Fruit fly (Drosophila melanogaster) whole organism, embryonic: ENCODE results near the gene Actn.

Source experiments
- Asciz ChIP-seq: fragments of 200-800 bp; sonication (Bioruptor generic); optimal IDR thresholded peaks from 2 replicates; lab custom pipeline; 2017; ENCODE audit warnings: missing biosample characterization, mild to moderate bottlenecking, missing genetic modification characterization, missing genetic modification reagents
- Atf-2 ChIP-seq: fragments of 200-800 bp; sonication (Bioruptor generic); optimal IDR thresholded peaks from 2 replicates; lab custom pipeline; 2016; ENCODE audit warnings: missing biosample characterization, missing genetic modification characterization
- Atf6 ChIP-seq: fragments of 200-800 bp; sonication (Bioruptor generic); IDR thresholded peaks from 2 replicates; pipeline ENCODE4 v1.3.6; 2022; ENCODE audit warnings: missing biosample characterization, missing genetic modification characterization
- BEAF-32 ChIP-seq: fragments of 200-800 bp; sonication (Bioruptor generic); optimal IDR thresholded peaks from 3 replicates; lab custom pipeline; 2017; ENCODE audit warnings: missing biosample characterization, missing genetic modification characterization, mild to moderate bottlenecking, moderate library complexity, missing genetic modification reagents
- BtbVII ChIP-seq: fragments of 200-800 bp; sonication (Bioruptor generic); optimal IDR thresholded peaks from 3 replicates; lab custom pipeline; 2017; ENCODE audit warnings: missing biosample characterization, mild to moderate bottlenecking, missing genetic modification characterization
- CG10147 ChIP-seq: fragments of 200-800 bp; sonication (Bioruptor generic); optimal IDR thresholded peaks from 2 replicates; lab custom pipeline; 2019; ENCODE audit warnings: missing biosample characterization, mild to moderate bottlenecking, missing genetic modification characterization, moderate library complexity
- CG11398 ChIP-seq: fragments of 200-800 bp; sonication (Bioruptor generic); optimal IDR thresholded peaks from 2 replicates; lab custom pipeline; 2016; ENCODE audit warnings: missing biosample characterization, missing genetic modification characterization
- CG11560 ChIP-seq: fragments of 200-800 bp; sonication (Bioruptor generic); IDR thresholded peaks from 3 replicates; pipeline ENCODE4 v1.3.6; 2022; ENCODE audit warnings: missing biosample characterization, missing genetic modification characterization
- CG12071 ChIP-seq: fragments of 200-800 bp; sonication (Bioruptor generic); optimal IDR thresholded peaks from 3 replicates; lab custom pipeline; 2018; ENCODE audit warnings: missing biosample characterization, mild to moderate bottlenecking, missing genetic modification characterization
- CG12155 ChIP-seq: fragments of 200-800 bp; sonication (Bioruptor generic); optimal IDR thresholded peaks from 3 replicates; lab custom pipeline; 2016; ENCODE audit warnings: missing biosample characterization, missing genetic modification characterization
- CG12659 ChIP-seq: fragments of 200-800 bp; sonication (Bioruptor generic); optimal IDR thresholded peaks from 3 replicates; lab custom pipeline; 2017; ENCODE audit warnings: mild to moderate bottlenecking, missing biosample characterization, missing genetic modification reagents, missing genetic modification characterization
- CG13123 ChIP-seq: fragments of 200-800 bp; sonication (Bioruptor generic); optimal IDR thresholded peaks from 2 replicates; lab custom pipeline; 2016; ENCODE audit warnings: missing biosample characterization, missing genetic modification characterization
- CG13287 ChIP-seq: fragments of 200-800 bp; sonication (Bioruptor generic); IDR thresholded peaks from 2 replicates; pipeline ENCODE4 v1.3.6; 2022; ENCODE audit warnings: missing biosample characterization, missing genetic modification characterization; ENCODE audit not compliant: partially characterized antibody
- CG14441 ChIP-seq: fragments of 200-800 bp; sonication (Bioruptor generic); IDR thresholded peaks from 2 replicates; pipeline ENCODE4 v1.3.6; 2022; ENCODE audit warnings: missing biosample characterization, missing genetic modification characterization
- CG15479 ChIP-seq: fragments of 200-800 bp; sonication (Bioruptor generic); optimal IDR thresholded peaks from 3 replicates; lab custom pipeline; 2019; ENCODE audit warnings: missing biosample characterization, mild to moderate bottlenecking, missing genetic modification characterization, moderate library complexity
- CG16779 ChIP-seq: fragments of 200-800 bp; sonication (Bioruptor generic); IDR thresholded peaks from 2 replicates; pipeline ENCODE4 v1.3.6; 2022; ENCODE audit warnings: missing biosample characterization, missing genetic modification characterization
- CG2199 ChIP-seq: fragments of 200-800 bp; sonication (Bioruptor generic); IDR thresholded peaks from 3 replicates; pipeline ENCODE4 v1.3.6; 2022; ENCODE audit warnings: missing biosample characterization, missing genetic modification characterization
- CG30020 ChIP-seq: fragments of 200-800 bp; optimal IDR thresholded peaks from 2 replicates; lab custom pipeline; 2019; ENCODE audit warnings: missing biosample characterization, mild to moderate bottlenecking, missing genetic modification characterization, moderate library complexity
- CG3281 ChIP-seq: fragments of 200-800 bp; sonication (Bioruptor generic); optimal IDR thresholded peaks from 3 replicates; lab custom pipeline; 2017; ENCODE audit warnings: missing biosample characterization, mild to moderate bottlenecking, missing genetic modification characterization
- CG4404 ChIP-seq: fragments of 200-800 bp; sonication (Bioruptor generic); IDR thresholded peaks from 2 replicates; pipeline ENCODE4 v1.3.6; 2022; ENCODE audit warnings: missing biosample characterization, missing genetic modification characterization
- CG6765 ChIP-seq: fragments of 200-800 bp; sonication (Bioruptor generic); optimal IDR thresholded peaks from 3 replicates; lab custom pipeline; 2017; ENCODE audit warnings: missing biosample characterization, mild to moderate bottlenecking, missing genetic modification characterization
- CG6854 ChIP-seq: fragments of 200-800 bp; sonication (Bioruptor generic); optimal IDR thresholded peaks from 3 replicates; lab custom pipeline; 2017; ENCODE audit warnings: missing biosample characterization, mild to moderate bottlenecking, missing genetic modification characterization
- CG7357 ChIP-seq: fragments of 200-800 bp; sonication (Bioruptor generic); IDR thresholded peaks from 3 replicates; pipeline ENCODE4 v1.3.6; 2022; ENCODE audit warnings: missing biosample characterization, missing genetic modification characterization
- D19B ChIP-seq: fragments of 200-800 bp; sonication (Bioruptor generic); optimal IDR thresholded peaks from 2 replicates; lab custom pipeline; 2017; ENCODE audit warnings: missing biosample characterization, mild to moderate bottlenecking, missing genetic modification characterization
- Hr3 ChIP-seq: fragments of 200-800 bp; sonication (Bioruptor generic); optimal IDR thresholded peaks from 3 replicates; lab custom pipeline; 2016; ENCODE audit warnings: missing biosample characterization, missing genetic modification characterization
- Meics ChIP-seq: fragments of 200-800 bp; sonication (Bioruptor generic); optimal IDR thresholded peaks from 2 replicates; lab custom pipeline; 2017; ENCODE audit warnings: missing biosample characterization, mild to moderate bottlenecking, missing genetic modification characterization
- NC2β ChIP-seq: fragments of 200-800 bp; sonication (Bioruptor generic); optimal IDR thresholded peaks from 2 replicates; lab custom pipeline; 2016; ENCODE audit warnings: missing biosample characterization, missing genetic modification characterization
- Oaz ChIP-seq: fragments of 200-800 bp; sonication (Bioruptor generic); IDR thresholded peaks from 2 replicates; pipeline ENCODE4 v1.3.6; 2022; ENCODE audit warnings: missing biosample characterization, missing genetic modification characterization
- Scr ChIP-seq: fragments of 200-800 bp; sonication (Bioruptor generic); IDR thresholded peaks from 2 replicates; pipeline ENCODE4 v1.3.6; 2022; ENCODE audit warnings: missing biosample characterization, missing genetic modification characterization; ENCODE audit not compliant: partially characterized antibody
- Sox100B ChIP-seq: fragments of 200-800 bp; sonication (Bioruptor generic); optimal IDR thresholded peaks from 3 replicates; lab custom pipeline; 2018; ENCODE audit warnings: missing biosample characterization, mild to moderate bottlenecking, missing genetic modification characterization
- Sox102F ChIP-seq: fragments of 200-800 bp; sonication (Bioruptor generic); optimal IDR thresholded peaks from 2 replicates; lab custom pipeline; 2018; ENCODE audit warnings: missing biosample characterization, mild to moderate bottlenecking, missing genetic modification characterization, moderate library complexity
- chinmo ChIP-seq: fragments of 200-800 bp; sonication (Bioruptor generic); IDR thresholded peaks from 4 replicates; pipeline ENCODE4 v1.3.6; 2022; ENCODE audit warnings: missing biosample characterization, missing genetic modification characterization; ENCODE audit not compliant: partially characterized antibody
- chn ChIP-seq: fragments of 200-800 bp; sonication (Bioruptor generic); optimal IDR thresholded peaks from 2 replicates; lab custom pipeline; 2016; ENCODE audit warnings: missing biosample characterization, missing genetic modification characterization
- dan ChIP-seq: fragments of 200-800 bp; sonication (Bioruptor generic); IDR thresholded peaks from 2 replicates; pipeline ENCODE4 v1.3.6; 2022; ENCODE audit warnings: missing biosample characterization, missing genetic modification characterization
- dimm ChIP-seq: fragments of 200-800 bp; sonication (Bioruptor generic); IDR thresholded peaks from 2 replicates; pipeline ENCODE4 v1.3.6; 2022; ENCODE audit warnings: missing biosample characterization, missing genetic modification characterization
- eve ChIP-seq, 2 experiments: fragments of >200 bp; optimal IDR thresholded peaks; 2 replicates each; lab custom pipeline; 2017; ENCODE audit warnings: missing biosample characterization in 2 of 2, missing genetic modification characterization in 2 of 2
- exex ChIP-seq: fragments of 200-800 bp; sonication (Bioruptor generic); optimal IDR thresholded peaks from 4 replicates; lab custom pipeline; 2018; ENCODE audit warnings: missing biosample characterization, mild to moderate bottlenecking, missing genetic modification characterization, moderate library complexity
- gem ChIP-seq: fragments of 200-800 bp; sonication (Bioruptor generic); optimal IDR thresholded peaks from 2 replicates; lab custom pipeline; 2019; ENCODE audit warnings: missing biosample characterization, mild to moderate bottlenecking, missing genetic modification characterization, moderate library complexity
- grn ChIP-seq: fragments of 200-800 bp; sonication (Bioruptor generic); optimal IDR thresholded peaks from 3 replicates; lab custom pipeline; 2017; ENCODE audit warnings: missing biosample characterization, missing genetic modification characterization
- ham ChIP-seq: fragments of 200-800 bp; sonication (Bioruptor generic); IDR thresholded peaks from 2 replicates; pipeline ENCODE4 v1.3.6; 2022; ENCODE audit warnings: missing biosample characterization, missing genetic modification characterization
- hkb ChIP-seq, 2 experiments: fragments of 200-800 bp in 1 of 2; fragments of >200 bp in 1 of 2; sonication (Bioruptor generic) in 1 of 2; IDR thresholded peaks in 1 of 2; optimal IDR thresholded peaks in 1 of 2; 2 replicates each; pipeline versions ENCODE4 v1.3.6 to Lab custom; 2017 to 2022; ENCODE audit warnings: missing biosample characterization in 1 of 2, missing genetic modification characterization in 1 of 2
- org-1 ChIP-seq: fragments of 200-800 bp; sonication (Bioruptor generic); optimal IDR thresholded peaks from 2 replicates; lab custom pipeline; 2017; ENCODE audit warnings: missing biosample characterization, missing genetic modification characterization
- pho ChIP-seq: fragments of 200-800 bp; sonication (Bioruptor generic); optimal IDR thresholded peaks from 2 replicates; lab custom pipeline; 2016; ENCODE audit warnings: missing biosample characterization, missing genetic modification characterization
- pzg ChIP-seq: fragments of 200-800 bp; sonication (Bioruptor generic); optimal IDR thresholded peaks from 3 replicates; lab custom pipeline; 2018; ENCODE audit warnings: missing biosample characterization, mild to moderate bottlenecking, missing genetic modification characterization, moderate library complexity
- rib ChIP-seq: fragments of 200-800 bp; sonication (Bioruptor generic); IDR thresholded peaks from 2 replicates; pipeline ENCODE4 v1.3.6; 2022; ENCODE audit warnings: missing biosample characterization, missing genetic modification characterization
- sd ChIP-seq: fragments of 200-800 bp; sonication (Bioruptor generic); optimal IDR thresholded peaks from 3 replicates; lab custom pipeline; 2018; ENCODE audit warnings: missing biosample characterization, mild to moderate bottlenecking, missing genetic modification characterization, moderate library complexity
- unc-4 ChIP-seq: fragments of 200-800 bp; sonication (Bioruptor generic); IDR thresholded peaks from 2 replicates; pipeline ENCODE4 v1.3.6; 2022; ENCODE audit warnings: missing biosample characterization, missing genetic modification characterization; ENCODE audit not compliant: partially characterized antibody
- zen2 ChIP-seq: fragments of 200-800 bp; sonication (Bioruptor generic); IDR thresholded peaks from 3 replicates; pipeline ENCODE4 v1.3.6; 2022; ENCODE audit warnings: missing biosample characterization, missing genetic modification characterization; ENCODE audit not compliant: partially characterized antibody

The Actn gene

DNA sequence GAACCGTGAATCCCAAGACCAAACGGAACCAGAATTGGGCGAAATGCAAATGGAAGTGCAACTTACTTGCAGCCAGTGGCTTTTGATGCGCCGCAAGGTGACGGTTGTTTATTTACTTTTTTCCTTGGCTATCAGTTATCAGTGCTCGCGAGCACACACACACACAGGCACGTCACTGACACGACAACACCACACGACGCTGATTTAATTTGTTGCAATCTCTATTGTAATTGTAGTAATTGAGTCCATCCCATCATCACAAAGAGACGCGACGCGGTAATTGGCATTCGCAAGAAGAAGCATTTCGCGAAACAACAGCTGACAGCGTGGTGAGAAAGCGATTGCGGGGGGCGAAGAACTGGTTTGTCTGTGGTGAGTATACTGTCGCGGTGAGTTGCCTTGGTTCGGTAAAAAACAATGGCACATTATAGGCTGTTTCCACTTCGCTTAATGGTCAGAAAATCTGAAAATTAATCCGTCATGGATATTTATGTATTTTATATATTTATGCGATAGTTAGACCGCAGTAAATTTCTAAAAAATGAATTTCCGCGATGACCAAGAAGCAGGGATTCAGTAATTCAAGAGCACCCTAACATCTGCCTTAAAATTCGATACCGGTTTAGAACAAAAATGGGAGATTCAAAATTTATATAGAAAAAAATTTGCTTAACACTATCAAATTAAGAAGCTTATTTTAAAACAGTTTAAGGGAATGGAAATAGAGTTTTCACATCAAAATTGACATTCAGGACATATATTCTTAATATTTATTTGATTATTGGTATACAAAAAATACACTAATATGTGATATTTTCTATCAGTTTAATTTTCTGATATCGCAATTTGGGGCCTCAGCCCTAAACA, at the start of gene Actn, which contains the start of gene usp (continued):
- TF ChIP-seq CG30020 (tag; lab: Kevin White, UChicago) (peak; percentile 91), CG15479 (GFP tag; lab: Kevin White, UChicago) (peak; percentile 16), sd (tag; lab: Kevin White, UChicago) (no peak), NC2β (GFP tag; lab: Kevin White, UChicago) (no peak), eve (GFP tag; optimal IDR thresholded peaks at IDR 0.05; lab: Kevin White, UChicago) (no peak), chn (no peak), org-1 (GFP tag; lab: Kevin White, UChicago) (no peak), Hr3 (GFP tag; lab: Kevin White, UChicago) (peak; percentile 0), chinmo (no peak), CG10147 (no peak), CG13287 (GFP tag; lab: Robert Waterston, UW) (peak; percentile 45), CG4404 (GFP tag; lab: Robert Waterston, UW) (no peak), CG14441 (GFP tag; lab: Robert Waterston, UW) (0 out of 2 replicates have a peak, but pooled peaks have one; percentile 5), unc-4 (GFP tag; lab: Robert Waterston, UW) (peak; percentile 45), CG3281 (no peak), BtbVII (no peak), CG7357 (GFP tag; lab: Robert Waterston, UW) (peak; percentile 89), dan (GFP tag; lab: Robert Waterston, UW) (no peak), Asciz (GFP tag; lab: Kevin White, UChicago) (no peak), Meics (peak; percentile 22), CG12155 (GFP tag; lab: Kevin White, UChicago) (peak; percentile 18), pzg (peak; percentile 49), ham (GFP tag; lab: Robert Waterston, UW) (no peak), Sox102F (peak; percentile 35), dimm (GFP tag; lab: Robert Waterston, UW) (no peak), CG13123 (GFP tag; lab: Kevin White, UChicago) (no peak), Atf6 (no peak), Atf-2 (no peak), CG12071 (GFP tag; lab: Kevin White, UChicago) (no peak), CG2199 (GFP tag; lab: Robert Waterston, UW) (no peak), CG6765 (no peak), exex (tag; lab: Kevin White, UChicago) (peak; percentile 92), zen2 (GFP tag; lab: Robert Waterston, UW) (no peak), hkb (optimal IDR thresholded peaks at IDR 0.05; lab: Kevin White, UChicago) (no peak), hkb (GFP tag; IDR thresholded peaks at IDR 0.05; lab: Robert Waterston, UW) (peak; percentile 31; the same call in 1 of the 2 replicates), CG16779 (GFP tag; lab: Robert Waterston, UW) (no peak), CG11560 (tag; lab: Robert Waterston, UW) (no peak), CG6854 (GFP tag; lab: Kevin White, UChicago) (no peak), Scr (GFP tag; lab: Robert Waterston, UW) (0 out of 2 replicates have a peak, but pooled peaks have one; percentile 17), rib (GFP tag; lab: Robert Waterston, UW) (peak; percentile 94), D19B (GFP tag; lab: Kevin White, UChicago) (no peak), CG12659 (GFP tag; lab: Kevin White, UChicago) (peak; percentile 27), CG11398 (GFP tag; lab: Kevin White, UChicago) (no peak), BEAF-32 (GFP tag; lab: Kevin White, UChicago) (peak; percentile 41), Sox100B (GFP tag; lab: Kevin White, UChicago) (no peak), pho (no peak), grn (GFP tag; lab: Kevin White, UChicago) (no peak), gem (tag; lab: Kevin White, UChicago) (peak; percentile 59), Oaz (GFP tag; lab: Robert Waterston, UW) (no peak)
